Fruit fly (Drosophila melanogaster) whole organism, adult: ENCODE results near the gene aux.

ENCODE experiments used
- CG11617 ChIP-seq: fragments of 200-800 bp; sonication (Bioruptor generic); optimal IDR thresholded peaks from 2 replicates; lab custom pipeline; 2017; ENCODE audit warnings: mild to moderate bottlenecking, missing biosample characterization, missing genetic modification reagents, missing genetic modification characterization
- CG12768 ChIP-seq: fragments of 200-800 bp; sonication (Bioruptor generic); optimal IDR thresholded peaks from 2 replicates; lab custom pipeline; 2017; ENCODE audit warnings: missing biosample characterization, missing genetic modification characterization, mild to moderate bottlenecking, moderate library complexity, missing genetic modification reagents
- CG14711 ChIP-seq: fragments of 200-800 bp; sonication (Bioruptor generic); optimal IDR thresholded peaks from 2 replicates; lab custom pipeline; 2018; ENCODE audit warnings: missing biosample characterization, mild to moderate bottlenecking, missing genetic modification characterization, moderate library complexity
- CG1620 ChIP-seq: fragments of 200-800 bp; sonication (Bioruptor generic); optimal IDR thresholded peaks from 2 replicates; lab custom pipeline; 2016; ENCODE audit warnings: missing biosample characterization, missing genetic modification characterization
- CG33017 ChIP-seq: fragments of 200-800 bp; sonication (Bioruptor generic); optimal IDR thresholded peaks from 2 replicates; lab custom pipeline; 2018; ENCODE audit warnings: missing biosample characterization, mild to moderate bottlenecking, missing genetic modification characterization, moderate library complexity
- CG5204 ChIP-seq: fragments of 200-800 bp; sonication (Bioruptor generic); optimal IDR thresholded peaks from 2 replicates; lab custom pipeline; 2016; ENCODE audit warnings: missing biosample characterization, missing genetic modification characterization
- CG7045 ChIP-seq: fragments of 200-800 bp; sonication (Bioruptor generic); optimal IDR thresholded peaks from 2 replicates; lab custom pipeline; 2017; ENCODE audit warnings: missing biosample characterization, mild to moderate bottlenecking, missing genetic modification characterization
- CG7101 ChIP-seq: fragments of 200-800 bp; sonication (Bioruptor generic); optimal IDR thresholded peaks from 2 replicates; lab custom pipeline; 2018; ENCODE audit warnings: missing biosample characterization, mild to moderate bottlenecking, missing genetic modification characterization, moderate library complexity
- Clk ChIP-seq: fragments of 200-800 bp; sonication (Bioruptor generic); optimal IDR thresholded peaks from 2 replicates; lab custom pipeline; 2017; ENCODE audit warnings: missing biosample characterization, missing genetic modification characterization
- Crg-1 ChIP-seq: fragments of 200-800 bp; sonication (Bioruptor generic); optimal IDR thresholded peaks from 2 replicates; lab custom pipeline; 2016; ENCODE audit warnings: missing biosample characterization, missing genetic modification characterization
- Hr96 ChIP-seq: fragments of 200-800 bp; sonication (Bioruptor generic); optimal IDR thresholded peaks from 2 replicates; lab custom pipeline; 2016; ENCODE audit warnings: missing biosample characterization, missing genetic modification characterization
- Mnt ChIP-seq: fragments of 200-800 bp; sonication (Bioruptor generic); optimal IDR thresholded peaks from 2 replicates; lab custom pipeline; 2016; ENCODE audit warnings: missing biosample characterization, mild to moderate bottlenecking, missing genetic modification characterization
- bab1 ChIP-seq: fragments of 200-800 bp; sonication (Bioruptor generic); optimal IDR thresholded peaks from 3 replicates; lab custom pipeline; 2019; ENCODE audit warnings: missing biosample characterization, mild to moderate bottlenecking, missing genetic modification characterization, moderate library complexity
- cic ChIP-seq: fragments of 200-800 bp; sonication (Bioruptor generic); optimal IDR thresholded peaks from 2 replicates; lab custom pipeline; 2017; ENCODE audit warnings: missing biosample characterization, mild to moderate bottlenecking, missing genetic modification characterization, moderate library complexity
- cnc ChIP-seq, 2 experiments: fragments of >200 bp; optimal IDR thresholded peaks; 2 replicates each; lab custom pipeline; 2017
- kay ChIP-seq: fragments of 200-800 bp; sonication (Bioruptor generic); peaks from one replicate; lab custom pipeline; 2016; ENCODE audit warnings: missing biosample characterization, missing genetic modification characterization, borderline replicate concordance
- ovo ChIP-seq: fragments of 200-800 bp; sonication (Bioruptor generic); optimal IDR thresholded peaks from 2 replicates; lab custom pipeline; 2016; ENCODE audit warnings: missing biosample characterization, missing genetic modification characterization
- pad ChIP-seq: fragments of 200-800 bp; sonication (Bioruptor generic); optimal IDR thresholded peaks from 3 replicates; lab custom pipeline; 2017; ENCODE audit warnings: missing biosample characterization, missing genetic modification characterization, mild to moderate bottlenecking, moderate library complexity, missing genetic modification reagents
- tj ChIP-seq: fragments of 200-800 bp; sonication (Bioruptor generic); optimal IDR thresholded peaks from 3 replicates; lab custom pipeline; 2017; ENCODE audit warnings: missing biosample characterization, mild to moderate bottlenecking, missing genetic modification characterization, moderate library complexity
- toe ChIP-seq: fragments of 200-800 bp; sonication (Bioruptor generic); optimal IDR thresholded peaks from 2 replicates; lab custom pipeline; 2016; ENCODE audit warnings: missing biosample characterization, missing genetic modification characterization

The aux gene

DNA sequence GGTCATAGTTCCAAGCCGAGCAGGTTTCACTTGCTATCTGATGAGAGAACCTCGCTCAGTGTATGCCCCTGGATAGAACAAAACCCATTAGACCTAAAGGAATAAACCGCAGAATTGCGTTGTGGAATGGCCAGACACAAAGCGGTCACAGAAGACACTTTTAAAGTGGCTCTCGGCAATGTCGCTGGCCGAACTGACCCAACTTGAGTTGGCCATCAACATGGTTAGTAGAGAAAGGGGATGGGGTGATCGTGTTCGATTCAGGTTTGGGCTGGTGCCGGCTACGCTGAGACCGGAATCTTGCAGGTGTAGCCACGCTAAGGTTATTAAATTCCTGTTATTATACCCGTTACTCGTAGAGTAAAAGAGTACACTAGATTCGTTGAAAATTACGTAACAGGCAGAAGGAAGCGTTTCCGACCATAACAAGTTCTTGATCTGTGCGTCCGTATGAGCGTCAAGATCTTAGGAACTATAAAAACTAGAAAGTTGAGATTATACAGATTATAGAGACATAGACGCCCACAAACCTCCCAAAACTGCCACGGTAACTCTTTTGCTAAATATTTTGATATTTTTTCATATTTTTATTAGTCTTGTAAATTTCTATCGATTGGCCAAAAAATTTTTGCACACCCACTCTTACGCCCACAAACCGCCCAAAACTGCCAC, 30.9 kb upstream of the aux start:
- TF ChIP-seq Crg-1 (GFP tag; lab: Kevin White, UChicago) (no peak), bab1 (GFP tag; lab: Kevin White, UChicago) (no peak), toe (GFP tag; lab: Kevin White, UChicago) (no peak), cic (no peak), CG14711 (tag; lab: Kevin White, UChicago) (no peak), Hr96 (GFP tag; lab: Kevin White, UChicago) (no peak), CG33017 (tag; lab: Kevin White, UChicago) (no peak), CG7101 (tag; lab: Kevin White, UChicago) (no peak), pad (GFP tag; lab: Kevin White, UChicago) (no peak), CG11617 (no peak), CG5204 (GFP tag; lab: Kevin White, UChicago) (no peak), tj (GFP tag; lab: Kevin White, UChicago) (no peak), kay (no peak), CG1620 (GFP tag; lab: Kevin White, UChicago) (no peak)

DNA sequence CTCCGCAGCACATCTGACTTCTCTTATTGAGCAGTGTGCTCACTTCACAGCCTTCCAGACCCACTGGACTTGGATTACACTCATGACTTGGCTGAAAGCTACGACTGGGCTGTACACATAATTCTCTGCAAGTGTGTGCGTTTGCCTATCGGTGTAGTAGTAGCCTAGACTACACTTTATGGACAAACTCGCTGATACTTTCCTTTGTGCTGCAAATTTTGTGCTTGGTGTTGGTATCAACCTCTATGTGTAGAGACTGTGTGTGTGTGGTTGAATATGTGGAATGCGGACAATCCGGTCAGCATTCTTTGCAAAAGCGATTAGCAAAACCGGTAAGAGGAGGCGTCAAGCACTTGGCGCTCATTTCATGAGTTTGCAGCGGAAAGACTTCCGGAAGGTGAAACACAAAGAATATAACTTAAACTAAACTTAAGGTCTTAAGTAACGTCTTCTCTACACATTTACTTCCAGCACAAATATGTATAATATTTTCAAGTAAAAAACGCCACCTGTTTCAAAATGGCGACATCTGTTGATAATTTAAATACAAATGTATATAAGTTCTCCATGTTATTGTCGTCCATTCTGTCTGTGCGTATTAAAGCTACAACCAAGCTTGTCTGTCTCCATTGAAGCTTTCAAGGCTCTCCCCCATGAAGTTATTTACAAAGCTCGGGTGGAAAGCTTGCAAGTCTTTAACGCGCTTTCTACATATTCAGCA, 24.6 kb upstream of the aux start:
- no peak for TF ChIP-seq CG12768 (GFP tag; lab: Kevin White, UChicago)
- TF ChIP-seq ovo (GFP tag; lab: Kevin White, UChicago), result no peak
- TF ChIP-seq CG33017 (tag; lab: Kevin White, UChicago), result no peak
- TF ChIP-seq kay, result peak; percentile 72
- no peak for TF ChIP-seq CG5204 (GFP tag; lab: Kevin White, UChicago)
- TF ChIP-seq CG7045 (GFP tag; lab: Kevin White, UChicago), result no peak
- TF ChIP-seq CG1620 (GFP tag; lab: Kevin White, UChicago), result no peak
- TF ChIP-seq Clk, result no peak
- peak; percentile 91 for TF ChIP-seq tj (GFP tag; lab: Kevin White, UChicago)

DNA sequence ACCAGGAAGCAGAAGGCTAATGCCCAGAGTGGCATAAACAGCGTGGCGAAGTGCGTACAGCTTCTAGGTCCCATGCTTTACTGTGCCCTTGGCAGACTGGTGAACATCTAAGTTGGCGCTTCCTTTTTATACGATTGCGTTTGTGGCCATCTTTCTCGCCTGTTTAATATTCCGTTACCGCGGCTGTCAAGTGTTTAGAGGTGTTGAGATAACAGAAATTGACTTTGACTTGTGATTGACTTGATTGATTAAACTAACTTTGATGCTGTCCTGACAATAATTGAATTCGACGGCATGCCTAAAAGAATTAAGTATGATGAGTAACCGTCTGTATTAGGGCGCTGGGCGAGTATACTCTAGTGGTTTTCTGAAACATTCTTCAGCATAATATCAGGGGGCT, 21.4 kb upstream of the aux start, which contains the start of gene Dsk:
Dsk (minus strand) TSS at position 101 of the 400 bp plus-strand sequence.
- no peak for TF ChIP-seq CG11617
- TF ChIP-seq CG1620 (GFP tag; lab: Kevin White, UChicago), result no peak

DNA sequence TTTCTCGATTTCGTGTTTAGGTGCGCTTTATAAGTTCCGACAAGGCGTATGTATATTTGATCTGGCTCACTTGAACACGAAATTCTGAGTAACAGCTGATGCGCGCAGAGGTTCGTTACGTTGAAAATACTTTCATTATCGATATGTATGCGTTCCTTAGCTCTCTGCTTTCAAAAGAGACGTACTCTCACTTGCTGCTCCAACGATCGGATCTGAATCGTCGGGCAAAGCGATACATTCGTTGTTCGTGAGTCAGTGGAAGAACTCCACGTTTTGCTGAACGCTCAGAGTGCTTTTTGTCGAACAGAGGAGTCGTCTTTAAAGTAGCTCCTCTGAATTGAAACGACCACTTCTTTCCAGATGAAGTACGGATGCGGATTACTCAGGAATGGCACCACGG, 14.5 kb upstream of the aux start, which contains the start of gene beta-Man:
beta-Man (plus strand) TSS at position 152 of the 400 bp plus-strand sequence.
- TF ChIP-seq CG7045 (GFP tag; lab: Kevin White, UChicago) (no peak), pad (GFP tag; lab: Kevin White, UChicago) (no peak), CG14711 (tag; lab: Kevin White, UChicago) (no peak), CG33017 (tag; lab: Kevin White, UChicago) (no peak), ovo (GFP tag; lab: Kevin White, UChicago) (no peak), CG5204 (GFP tag; lab: Kevin White, UChicago) (no peak), Clk (no peak), Mnt (GFP tag; lab: Kevin White, UChicago) (peak; percentile 46), toe (GFP tag; lab: Kevin White, UChicago) (no peak), cnc (optimal IDR thresholded peaks at IDR 0.05; lab: Kevin White, UChicago) (no peak), Crg-1 (GFP tag; lab: Kevin White, UChicago) (no peak), cic (peak; percentile 2), CG12768 (GFP tag; lab: Kevin White, UChicago) (peak; percentile 8), CG1620 (GFP tag; lab: Kevin White, UChicago) (no peak), CG11617 (no peak), kay (no peak), CG7101 (tag; lab: Kevin White, UChicago) (peak; percentile 21), tj (GFP tag; lab: Kevin White, UChicago) (peak; percentile 20), Hr96 (GFP tag; lab: Kevin White, UChicago) (no peak), bab1 (GFP tag; lab: Kevin White, UChicago) (peak; percentile 66)

DNA sequence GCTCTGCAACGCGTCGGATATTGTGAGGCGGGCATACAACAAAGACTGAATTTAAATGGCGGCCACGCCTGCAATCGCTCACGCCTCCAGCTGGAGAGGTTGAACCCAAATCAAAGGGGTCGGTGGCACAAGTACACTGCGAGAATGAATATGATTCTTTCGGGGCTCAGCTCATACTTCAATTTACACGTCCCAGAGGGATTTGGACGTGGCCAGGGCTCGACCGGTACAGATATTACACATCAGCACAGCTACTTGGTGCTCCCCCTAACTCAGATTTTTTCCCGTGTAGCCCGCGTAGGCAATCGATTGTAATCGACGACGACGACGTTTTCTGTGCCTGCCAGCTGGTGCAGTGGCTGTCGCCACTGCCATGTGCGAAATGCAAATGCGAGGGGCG, 2.5 kb downstream of the aux start:
- TF ChIP-seq toe (GFP tag; lab: Kevin White, UChicago) (peak; percentile 23), ovo (GFP tag; lab: Kevin White, UChicago) (no peak), Hr96 (GFP tag; lab: Kevin White, UChicago) (peak; percentile 25), Clk (no peak), CG33017 (tag; lab: Kevin White, UChicago) (peak; percentile 12), CG11617 (no peak), CG7101 (tag; lab: Kevin White, UChicago) (peak; percentile 17), CG12768 (GFP tag; lab: Kevin White, UChicago) (peak; percentile 53), CG7045 (GFP tag; lab: Kevin White, UChicago) (peak; percentile 39), CG14711 (tag; lab: Kevin White, UChicago) (no peak), CG5204 (GFP tag; lab: Kevin White, UChicago) (peak; percentile 61), tj (GFP tag; lab: Kevin White, UChicago) (peak; percentile 3)

DNA sequence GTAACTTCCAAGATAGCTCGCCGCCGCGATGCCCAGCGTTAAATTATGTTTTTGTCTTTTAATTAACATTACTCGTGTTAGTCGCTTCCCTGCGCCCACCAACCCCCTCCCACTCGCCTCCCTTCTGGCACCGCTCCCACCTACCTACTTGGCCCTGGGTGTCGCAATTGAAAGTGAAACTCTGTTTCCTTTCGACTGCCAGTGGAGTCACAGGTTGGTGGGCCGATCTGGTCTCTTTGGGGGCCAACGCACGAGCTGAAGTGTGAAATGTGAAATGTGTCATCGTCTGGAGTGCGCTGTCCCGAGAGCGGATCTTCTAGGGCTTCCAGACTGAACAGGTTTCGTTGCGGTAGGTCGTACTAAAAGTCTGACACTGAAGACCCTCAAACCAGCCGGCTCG, 3.0 kb downstream of the aux start:
- TF ChIP-seq bab1 (GFP tag; lab: Kevin White, UChicago), result no peak
- TF ChIP-seq tj (GFP tag; lab: Kevin White, UChicago), result no peak
- no peak for TF ChIP-seq CG7045 (GFP tag; lab: Kevin White, UChicago)
- TF ChIP-seq toe (GFP tag; lab: Kevin White, UChicago), result no peak
- TF ChIP-seq Mnt (GFP tag; lab: Kevin White, UChicago), result no peak
- no peak for TF ChIP-seq ovo (GFP tag; lab: Kevin White, UChicago)
- no peak for TF ChIP-seq CG14711 (tag; lab: Kevin White, UChicago)
- TF ChIP-seq CG7101 (tag; lab: Kevin White, UChicago), result no peak
- TF ChIP-seq Crg-1 (GFP tag; lab: Kevin White, UChicago), result no peak
- TF ChIP-seq pad (GFP tag; lab: Kevin White, UChicago), result no peak
- no peak for TF ChIP-seq Clk
- no peak for TF ChIP-seq cic
- no peak for TF ChIP-seq kay
- no peak for TF ChIP-seq CG11617
- no peak for TF ChIP-seq CG33017 (tag; lab: Kevin White, UChicago)
- TF ChIP-seq CG12768 (GFP tag; lab: Kevin White, UChicago), result no peak
- no peak for TF ChIP-seq Hr96 (GFP tag; lab: Kevin White, UChicago)
- TF ChIP-seq CG5204 (GFP tag; lab: Kevin White, UChicago), result no peak
- TF ChIP-seq cnc (optimal IDR thresholded peaks at IDR 0.05; lab: Kevin White, UChicago), result no peak
